Worm (Caenorhabditis elegans) whole organism, midembryonic: ENCODE data around the gene D2089.8.

Experiments used
- T22C8.4 ChIP-seq: fragments of 200-800 bp; sonication (Bioruptor generic); IDR thresholded peaks from 2 replicates; pipeline ENCODE4 v1.3.6; 2022; ENCODE audit warnings: missing genetic modification characterization, missing compliant biosample characterization
- cog-1 ChIP-seq: sonication (generic microtip); optimal IDR thresholded peaks from 2 replicates; lab custom pipeline; 2016; ENCODE audit warnings: missing genetic modification characterization, missing compliant biosample characterization
- flt-1 ChIP-seq: fragments of 200-800 bp; sonication (Bioruptor generic); IDR thresholded peaks from 2 replicates; pipeline ENCODE4 v1.3.6; 2022; ENCODE audit warnings: missing genetic modification characterization, missing compliant biosample characterization
- klf-2 ChIP-seq: fragments of 200-800 bp; sonication (Bioruptor generic); conservative IDR thresholded peaks from 2 replicates; pipeline ENCODE4 v1.3.6; 2022; ENCODE audit warnings: missing genetic modification reagents, missing genetic modification characterization, missing compliant biosample characterization
- med-1 ChIP-seq: sonication (generic microtip); optimal IDR thresholded peaks from 2 replicates; lab custom pipeline; 2017; ENCODE audit warnings: missing genetic modification characterization, mild to moderate bottlenecking, missing compliant biosample characterization, antibody characterized with exemption, missing genetic modification reagents; ENCODE audit not compliant: insufficient read depth
- ref-1 ChIP-seq: fragments of 200-800 bp; sonication (Bioruptor generic); conservative IDR thresholded peaks from 2 replicates; pipeline ENCODE4 v1.3.6; 2022; ENCODE audit warnings: missing genetic modification reagents, missing genetic modification characterization, missing compliant biosample characterization
- tab-1 ChIP-seq: fragments of 200-800 bp; sonication (Bioruptor generic); IDR thresholded peaks from 2 replicates; pipeline ENCODE4 v1.3.6; 2022; ENCODE audit warnings: missing genetic modification characterization, missing compliant biosample characterization
- ztf-23 ChIP-seq: fragments of 200-800 bp; sonication (Bioruptor generic); IDR thresholded peaks from 2 replicates; pipeline ENCODE4 v1.3.6; 2022; ENCODE audit warnings: missing genetic modification reagents, missing genetic modification characterization, missing compliant biosample characterization
- ztf-29 ChIP-seq: fragments of 200-800 bp; sonication (Bioruptor generic); IDR thresholded peaks from 2 replicates; pipeline ENCODE4 v1.3.6; 2022; ENCODE audit warnings: missing genetic modification reagents, missing genetic modification characterization, missing compliant biosample characterization

DNA sequence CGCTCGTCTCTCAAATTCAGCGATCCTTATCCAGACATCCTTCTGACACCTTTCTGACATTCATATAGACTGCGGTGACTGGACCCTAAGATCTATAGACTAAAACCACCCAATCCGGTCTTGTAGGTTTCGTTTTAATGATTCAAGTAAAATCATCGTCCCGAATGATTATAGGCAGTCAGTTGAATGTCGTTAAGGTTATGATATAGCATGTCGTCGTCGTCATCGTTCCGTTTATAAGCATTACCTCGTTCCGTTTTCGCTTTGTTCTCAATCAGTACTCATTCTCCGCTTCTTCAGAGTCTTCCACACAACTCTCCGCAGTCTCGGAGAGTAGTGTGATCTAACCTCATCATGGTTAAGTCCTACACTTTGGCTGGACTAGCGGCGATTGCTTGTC, 46.1 kb upstream of the D2089.8 start, which contains the start of gene bli-1:
- no peak for TF ChIP-seq klf-2 (GFP tag; lab: Robert Waterston, UW)
- TF ChIP-seq T22C8.4 (GFP tag; lab: Robert Waterston, UW), result no peak
- TF ChIP-seq flt-1 (GFP tag; lab: Robert Waterston, UW), result no peak
- TF ChIP-seq med-1 (GFP tag; lab: Kevin White, UChicago), result no peak
- no peak for TF ChIP-seq ztf-29 (GFP tag; lab: Robert Waterston, UW)
- no peak for TF ChIP-seq ztf-23 (GFP tag; lab: Robert Waterston, UW)
- no peak for TF ChIP-seq ref-1
- TF ChIP-seq cog-1 (tag; lab: Kevin White, UChicago), result no peak
- TF ChIP-seq tab-1 (GFP tag; lab: Robert Waterston, UW), result no peak
